Worm (Caenorhabditis elegans) whole organism, mixed stage, embryonic: ENCODE data around the gene C10A4.1.

Experiments
- blmp-1 ChIP-seq: fragments of 150-350 bp; optimal IDR thresholded peaks from 2 replicates; lab custom pipeline; 2014; ENCODE audit warnings: missing biosample characterization, missing genetic modification characterization
- ceh-43 ChIP-seq: fragments of 200-800 bp; sonication (Bioruptor generic); optimal IDR thresholded peaks from 2 replicates; lab custom pipeline; 2018; ENCODE audit warnings: mild to moderate bottlenecking, missing genetic modification characterization, moderate library complexity, missing compliant biosample characterization
- ces-1 ChIP-seq: fragments of 150-350 bp; optimal IDR thresholded peaks from 2 replicates; lab custom pipeline; 2014; ENCODE audit warnings: missing biosample characterization, missing genetic modification reagents, missing genetic modification characterization
- lin-13 ChIP-seq: fragments of 150-350 bp; optimal IDR thresholded peaks from 2 replicates; lab custom pipeline; 2014; ENCODE audit warnings: missing biosample characterization, missing genetic modification characterization
- mep-1 ChIP-seq: fragments of 150-350 bp; optimal IDR thresholded peaks from 2 replicates; lab custom pipeline; 2017; ENCODE audit warnings: missing biosample characterization, missing genetic modification reagents, missing genetic modification characterization, inconsistent platforms
- nhr-12 ChIP-seq: fragments of 150-350 bp; optimal IDR thresholded peaks from 2 replicates; lab custom pipeline; 2014; ENCODE audit warnings: missing biosample characterization, missing genetic modification characterization
- nhr-237 ChIP-seq: fragments of 150-350 bp; optimal IDR thresholded peaks from 2 replicates; lab custom pipeline; 2014; ENCODE audit warnings: missing biosample characterization, missing genetic modification characterization
- nhr-28 ChIP-seq: fragments of 150-350 bp; optimal IDR thresholded peaks from 2 replicates; lab custom pipeline; 2014; ENCODE audit warnings: missing biosample characterization, missing genetic modification characterization
- nhr-76 ChIP-seq: sonication (generic microtip); optimal IDR thresholded peaks from 2 replicates; lab custom pipeline; 2017; ENCODE audit warnings: missing biosample characterization, missing genetic modification characterization
- pha-4 ChIP-seq: fragments of 150-350 bp; optimal IDR thresholded peaks from 2 replicates; lab custom pipeline; 2018; ENCODE audit warnings: missing biosample characterization, missing genetic modification reagents, missing genetic modification characterization
- snpc-4 ChIP-seq: fragments of 150-350 bp; optimal IDR thresholded peaks from 2 replicates; lab custom pipeline; 2014; ENCODE audit warnings: missing biosample characterization, missing genetic modification characterization
- unc-62 ChIP-seq: fragments of 150-350 bp; optimal IDR thresholded peaks from 2 replicates; lab custom pipeline; 2014; ENCODE audit warnings: missing biosample characterization, missing genetic modification reagents, missing genetic modification characterization

- no peak for TF ChIP-seq lin-13
- no peak for TF ChIP-seq blmp-1 (tag; lab: Kevin White, UChicago)
- TF ChIP-seq unc-62 (GFP tag; lab: Kevin White, UChicago) = no peak
- no peak for TF ChIP-seq snpc-4 (tag; lab: Kevin White, UChicago)
- no peak for TF ChIP-seq pha-4 (tag; lab: Kevin White, UChicago)
- TF ChIP-seq ceh-43 (GFP tag; lab: Kevin White, UChicago) = no peak
- no peak for TF ChIP-seq nhr-12 (tag; lab: Kevin White, UChicago)
- no peak for TF ChIP-seq nhr-28 (tag; lab: Kevin White, UChicago)
- no peak for TF ChIP-seq nhr-76 (tag; lab: Kevin White, UChicago)
- TF ChIP-seq mep-1 = no peak
- TF ChIP-seq nhr-237 (tag; lab: Kevin White, UChicago) = no peak
- TF ChIP-seq ces-1 = no peak
These were observed 36.4 kb downstream of the C10A4.1 start for ce11 chrX:7452606-7453005.
